Worm (Caenorhabditis elegans) whole organism, L1 larva: Measurements from ENCODE around the gene pqe-1.

Experiments
- ceh-82 ChIP-seq, 3 experiments: fragments of 150-350 bp in 1 of 3; sonication (generic microtip) in 2 of 3; optimal IDR thresholded peaks; 2 replicates each; lab custom pipeline; 2014 to 2017; ENCODE audit warnings: missing biosample characterization in 3 of 3, missing genetic modification characterization in 3 of 3
- fkh-4 ChIP-seq: sonication (generic microtip); optimal IDR thresholded peaks from 2 replicates; lab custom pipeline; 2016; ENCODE audit warnings: missing compliant biosample characterization, missing genetic modification characterization, borderline replicate concordance
- lin-13 ChIP-seq: fragments of 150-350 bp; optimal IDR thresholded peaks from 2 replicates; lab custom pipeline; 2014; ENCODE audit warnings: missing biosample characterization, missing genetic modification reagents, missing genetic modification characterization
- mdl-1 ChIP-seq, 2 experiments: fragments of 150-350 bp; optimal IDR thresholded peaks; 2 replicates each; lab custom pipeline; 2014 to 2017; ENCODE audit warnings: missing biosample characterization in 2 of 2, missing genetic modification characterization in 2 of 2, inconsistent platforms in 1 of 2
- nhr-11 ChIP-seq: fragments of 150-350 bp; optimal IDR thresholded peaks from 2 replicates; lab custom pipeline; 2014; ENCODE audit warnings: missing biosample characterization, missing genetic modification characterization
- nhr-12 ChIP-seq: sonication (generic microtip); optimal IDR thresholded peaks from 2 replicates; lab custom pipeline; 2017; ENCODE audit warnings: missing biosample characterization, missing genetic modification characterization
- nhr-237 ChIP-seq: fragments of 150-350 bp; optimal IDR thresholded peaks from 2 replicates; lab custom pipeline; 2014; ENCODE audit warnings: missing biosample characterization, missing genetic modification characterization
- snu-23 ChIP-seq: sonication (generic microtip); optimal IDR thresholded peaks from 2 replicates; lab custom pipeline; 2016; ENCODE audit warnings: missing genetic modification characterization, missing compliant biosample characterization

DNA sequence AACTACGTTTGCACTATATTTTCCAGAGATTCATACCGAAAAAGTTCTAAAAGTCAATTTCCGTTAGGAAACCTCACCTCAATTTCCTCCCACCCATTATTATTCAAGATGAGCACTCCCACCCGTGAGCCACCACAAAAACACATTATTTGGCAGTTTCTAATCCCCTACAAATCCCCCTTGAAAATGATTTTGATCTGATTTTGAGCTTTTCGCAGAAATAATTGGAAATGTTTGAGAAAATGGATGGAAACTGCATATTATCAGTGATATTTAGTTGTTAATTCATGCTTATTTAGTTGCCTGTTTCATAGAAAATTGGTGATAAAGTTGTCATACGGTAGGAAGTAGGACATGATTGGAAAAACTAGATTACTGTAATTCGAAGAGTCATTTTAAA is 29.5 kb downstream of the pqe-1 start:
- TF ChIP-seq mdl-1 (tag; optimal IDR thresholded peaks at IDR 0.05; lab: Kevin White, UChicago): no peak
- no peak for TF ChIP-seq nhr-237
- no peak for TF ChIP-seq nhr-12 (tag; lab: Kevin White, UChicago)
- TF ChIP-seq ceh-82 (tag; optimal IDR thresholded peaks at IDR 0.05; lab: Kevin White, UChicago): no peak
- no peak for TF ChIP-seq lin-13 (GFP tag; lab: Kevin White, UChicago)
- TF ChIP-seq snu-23 (GFP tag; lab: Kevin White, UChicago): no peak
- no peak for TF ChIP-seq fkh-4 (tag; lab: Kevin White, UChicago)
- no peak for TF ChIP-seq nhr-11
